Worm (Caenorhabditis elegans): ENCODE results near the gene C27A2.12.

The C27A2.12 gene

ce11 chrII:5031612-5032011 is 26.3 kb downstream of the C27A2.12 start, which contains the start of gene wdr-83:
Gene wdr-83, minus strand, starts transcription at chrII:5031712.
- TF ChIP-seq elt-1 (tag; optimal IDR thresholded peaks at IDR 0.05; ENCODE audit: borderline replicate concordance, insufficient read depth), result no peak
- no peak for TF ChIP-seq mab-5 (tag; optimal IDR thresholded peaks at IDR 0.05)
- no peak for TF ChIP-seq blmp-1 (tag; optimal IDR thresholded peaks at IDR 0.05)

- TF ChIP-seq sptf-1 (tag; optimal IDR thresholded peaks at IDR 0.05), result no peak
- TF ChIP-seq lin-13 (tag; optimal IDR thresholded peaks at IDR 0.05), result no peak
- no peak for TF ChIP-seq hlh-1 (tag; optimal IDR thresholded peaks at IDR 0.05)
- TF ChIP-seq ces-1 (GFP tag; optimal IDR thresholded peaks at IDR 0.05), result no peak
- TF ChIP-seq ceh-43 (GFP tag; optimal IDR thresholded peaks at IDR 0.05), result no peak
- TF ChIP-seq mep-1 (tag; optimal IDR thresholded peaks at IDR 0.05), result no peak
- TF ChIP-seq tbx-8 (GFP tag; optimal IDR thresholded peaks at IDR 0.05), result no peak
- no peak for TF ChIP-seq unc-120 (tag; optimal IDR thresholded peaks at IDR 0.05; ENCODE audit: poor library complexity, severe bottlenecking)
- no peak for TF ChIP-seq drap-1 (GFP tag; optimal IDR thresholded peaks at IDR 0.05)
- TF ChIP-seq pha-4 (tag; optimal IDR thresholded peaks at IDR 0.05), result no peak
- no peak for TF ChIP-seq lin-32 (GFP tag; optimal IDR thresholded peaks at IDR 0.05)
- TF ChIP-seq sem-2 (GFP tag; optimal IDR thresholded peaks at IDR 0.05), result no peak
- no peak for TF ChIP-seq unc-39 (tag; optimal IDR thresholded peaks at IDR 0.05)
- no peak for TF ChIP-seq blmp-1 (tag; optimal IDR thresholded peaks at IDR 0.05)
- no peak for TF ChIP-seq ceh-39 (tag; optimal IDR thresholded peaks at IDR 0.05)
- no peak for TF ChIP-seq nhr-76 (tag; optimal IDR thresholded peaks at IDR 0.05)
- no peak for TF ChIP-seq elt-3 (tag; optimal IDR thresholded peaks at IDR 0.05)
- TF ChIP-seq bed-3 (GFP tag; optimal IDR thresholded peaks at IDR 0.05), result no peak
- TF ChIP-seq nhr-28 (tag; optimal IDR thresholded peaks at IDR 0.05), result no peak
- TF ChIP-seq cnd-1 (tag; optimal IDR thresholded peaks at IDR 0.05), result no peak
Observed at ce11 chrII:5027952-5028351, 30.0 kb downstream of the C27A2.12 start.

ce11 chrII:5022381-5022855 is 35.5 kb downstream of the C27A2.12 start, which contains the start of the genes nsy-1 and F59A6.13:
Gene nsy-1, plus strand, starts transcription at chrII:5022757.
Gene F59A6.13, plus strand, starts transcription at chrII:5022805.
- TF ChIP-seq tbx-8 (GFP tag; optimal IDR thresholded peaks at IDR 0.05) (no peak), flh-1 (GFP tag; optimal IDR thresholded peaks at IDR 0.05) (no peak), bed-3 (GFP tag; optimal IDR thresholded peaks at IDR 0.05) (no peak), cnd-1 (tag; optimal IDR thresholded peaks at IDR 0.05) (no peak), ceh-83 (GFP tag; optimal IDR thresholded peaks at IDR 0.05) (no peak)

ce11 chrII:5021518-5021917 is 36.4 kb downstream of the C27A2.12 start:
- TF ChIP-seq tbx-8 (GFP tag; optimal IDR thresholded peaks at IDR 0.05), result no peak
- TF ChIP-seq bed-3 (GFP tag; optimal IDR thresholded peaks at IDR 0.05), result no peak

ce11 chrII:5020513-5021081 is 37.3 kb downstream of the C27A2.12 start:
- TF ChIP-seq elt-3 (tag; optimal IDR thresholded peaks at IDR 0.05), result no peak
- TF ChIP-seq tbx-8 (GFP tag; optimal IDR thresholded peaks at IDR 0.05), result no peak
- TF ChIP-seq nhr-237 (tag; optimal IDR thresholded peaks at IDR 0.05), result no peak
- TF ChIP-seq ceh-83 (GFP tag; optimal IDR thresholded peaks at IDR 0.05), result no peak
- TF ChIP-seq bed-3 (GFP tag; optimal IDR thresholded peaks at IDR 0.05), result no peak

ce11 chrII:5019389-5020108 is 38.4 kb downstream of the C27A2.12 start:
- TF ChIP-seq elt-3 (tag; optimal IDR thresholded peaks at IDR 0.05) (peak; percentile 17), mep-1 (tag; optimal IDR thresholded peaks at IDR 0.05) (no peak), drap-1 (GFP tag; optimal IDR thresholded peaks at IDR 0.05) (no peak), hlh-1 (tag; optimal IDR thresholded peaks at IDR 0.05) (no peak), ceh-39 (tag; optimal IDR thresholded peaks at IDR 0.05) (no peak), M03D4.4 (tag; optimal IDR thresholded peaks at IDR 0.05) (no peak)
